Worm (Caenorhabditis elegans): ENCODE results near the gene srx-62.

ce11 chrV:4031319-4031718 lies 35.6 kb upstream of the srx-62 start, which contains the start of gene cyp-35A4:
- TF ChIP-seq dao-5 (tag; optimal IDR thresholded peaks at IDR 0.05) (no peak), him-1 (tag; optimal IDR thresholded peaks at IDR 0.05) (no peak), W03F9.2 (tag; optimal IDR thresholded peaks at IDR 0.05) (no peak)

Measured in whole organism, L4/young adult.